Fruit fly (Drosophila melanogaster) whole organism, embryonic: ENCODE measurements around the gene CG43137.
A peak's percentile ranks its signal among the peaks of the same experiment; 100 is the strongest.

ENCODE experiments used
- Abd-B ChIP-seq: fragments of 200-800 bp; sonication (Bioruptor generic); optimal IDR thresholded peaks from 2 replicates; lab custom pipeline; 2018; ENCODE audit warnings: missing biosample characterization, mild to moderate bottlenecking, missing genetic modification characterization, moderate library complexity
- Ada2b ChIP-seq: fragments of 200-800 bp; sonication (Bioruptor generic); IDR thresholded peaks from 2 replicates; pipeline ENCODE4 v1.3.6; 2022; ENCODE audit warnings: missing biosample characterization, missing genetic modification characterization
- Adf1 ChIP-seq: fragments of 200-800 bp; sonication (Bioruptor generic); IDR thresholded peaks from 2 replicates; pipeline ENCODE4 v1.3.6; 2022; ENCODE audit warnings: missing biosample characterization, missing genetic modification characterization
- Atf6 ChIP-seq: fragments of 200-800 bp; sonication (Bioruptor generic); IDR thresholded peaks from 2 replicates; pipeline ENCODE4 v1.3.6; 2022; ENCODE audit warnings: missing biosample characterization, missing genetic modification characterization
- Awh ChIP-seq: fragments of 200-800 bp; sonication (Bioruptor generic); IDR thresholded peaks from 2 replicates; pipeline ENCODE4, ENCODE4 v1.3.6; 2022; ENCODE audit warnings: missing biosample characterization, missing genetic modification characterization
- CG10321 ChIP-seq: fragments of 200-800 bp; sonication (Bioruptor generic); IDR thresholded peaks from 2 replicates; pipeline ENCODE4 v1.3.6; 2022; ENCODE audit warnings: missing biosample characterization, missing genetic modification characterization
- CG10366 ChIP-seq: fragments of 200-800 bp; sonication (Bioruptor generic); IDR thresholded peaks from 2 replicates; pipeline ENCODE4 v1.3.6; 2022; ENCODE audit warnings: missing biosample characterization, missing genetic modification characterization
- CG10565 ChIP-seq: fragments of 200-800 bp; sonication (Bioruptor generic); optimal IDR thresholded peaks from 3 replicates; lab custom pipeline; 2016; ENCODE audit warnings: missing biosample characterization, mild to moderate bottlenecking, missing genetic modification characterization
- CG11247 ChIP-seq: fragments of 200-800 bp; sonication (Bioruptor generic); IDR thresholded peaks from 2 replicates; pipeline ENCODE4 v1.3.6; 2022; ENCODE audit warnings: missing biosample characterization, missing genetic modification characterization
- CG11398 ChIP-seq: fragments of 200-800 bp; sonication (Bioruptor generic); optimal IDR thresholded peaks from 2 replicates; lab custom pipeline; 2016; ENCODE audit warnings: missing biosample characterization, missing genetic modification characterization
- CG11696 ChIP-seq: fragments of 200-800 bp; sonication (Bioruptor generic); IDR thresholded peaks from 2 replicates; pipeline ENCODE4 v1.3.6; 2022; ENCODE audit warnings: missing biosample characterization, missing genetic modification characterization
- CG12236 ChIP-seq: fragments of 200-800 bp; sonication (Bioruptor generic); optimal IDR thresholded peaks from 2 replicates; lab custom pipeline; 2016; ENCODE audit warnings: missing biosample characterization, missing genetic modification characterization
- CG12769 ChIP-seq: fragments of 200-800 bp; sonication (Bioruptor generic); optimal IDR thresholded peaks from 2 replicates; lab custom pipeline; 2019; ENCODE audit warnings: missing biosample characterization, mild to moderate bottlenecking, missing genetic modification characterization, moderate library complexity
- CG14965 ChIP-seq: fragments of 200-800 bp; sonication (Bioruptor generic); optimal IDR thresholded peaks from 2 replicates; lab custom pipeline; 2016; ENCODE audit warnings: missing biosample characterization, missing genetic modification characterization, borderline replicate concordance
- CG15269 ChIP-seq: fragments of 200-800 bp; sonication (Bioruptor generic); optimal IDR thresholded peaks from 2 replicates; lab custom pipeline; 2018; ENCODE audit warnings: missing biosample characterization, mild to moderate bottlenecking, missing genetic modification characterization, moderate library complexity
- CG15601 ChIP-seq: fragments of 200-800 bp; sonication (Bioruptor generic); optimal IDR thresholded peaks from 3 replicates; lab custom pipeline; 2019; ENCODE audit warnings: missing biosample characterization, mild to moderate bottlenecking, missing genetic modification characterization, moderate library complexity
- CG18262 ChIP-seq: fragments of 200-800 bp; optimal IDR thresholded peaks from 3 replicates; lab custom pipeline; 2019; ENCODE audit warnings: missing biosample characterization, mild to moderate bottlenecking, missing genetic modification characterization, moderate library complexity
- CG18619 ChIP-seq: fragments of 200-800 bp; sonication (Bioruptor generic); optimal IDR thresholded peaks from 3 replicates; lab custom pipeline; 2017; ENCODE audit warnings: missing biosample characterization, mild to moderate bottlenecking, missing genetic modification characterization
- CG32772 ChIP-seq: fragments of 200-800 bp; sonication (Bioruptor generic); IDR thresholded peaks from 2 replicates; pipeline ENCODE4 v1.3.6; 2022; ENCODE audit warnings: missing biosample characterization, missing genetic modification characterization
- CG33213 ChIP-seq: fragments of 200-800 bp; sonication (Bioruptor generic); optimal IDR thresholded peaks from 3 replicates; lab custom pipeline; 2016; ENCODE audit warnings: missing biosample characterization, missing genetic modification characterization
- CoRest ChIP-seq: fragments of 200-800 bp; sonication (Bioruptor generic); optimal IDR thresholded peaks from 3 replicates; lab custom pipeline; 2018; ENCODE audit warnings: missing biosample characterization, mild to moderate bottlenecking, missing genetic modification characterization, moderate library complexity
- Dad ChIP-seq: fragments of 200-800 bp; sonication (Bioruptor generic); optimal IDR thresholded peaks from 3 replicates; lab custom pipeline; 2016; ENCODE audit warnings: missing biosample characterization, missing genetic modification characterization
- Eip74EF ChIP-seq, 2 experiments: fragments of 200-800 bp in 1 of 2; fragments of >200 bp in 1 of 2; sonication (Bioruptor generic) in 1 of 2; optimal IDR thresholded peaks; 2 replicates each; lab custom pipeline; 2017 to 2019; ENCODE audit warnings: missing biosample characterization in 2 of 2, missing genetic modification characterization in 2 of 2, mild to moderate bottlenecking in 1 of 2, moderate library complexity in 1 of 2
- HLH3B ChIP-seq: fragments of 200-800 bp; sonication (Bioruptor generic); IDR thresholded peaks from 2 replicates; pipeline ENCODE4 v1.3.6; 2022; ENCODE audit warnings: missing biosample characterization, missing genetic modification characterization
- Jarid2 ChIP-seq: fragments of 200-800 bp; sonication (Bioruptor generic); optimal IDR thresholded peaks from 3 replicates; lab custom pipeline; 2017; ENCODE audit warnings: mild to moderate bottlenecking, missing biosample characterization, missing genetic modification reagents, missing genetic modification characterization
- Myb ChIP-seq: fragments of 200-800 bp; sonication (Bioruptor generic); optimal IDR thresholded peaks from 2 replicates; lab custom pipeline; 2016; ENCODE audit warnings: missing biosample characterization, missing genetic modification characterization
- Oaz ChIP-seq: fragments of 200-800 bp; sonication (Bioruptor generic); IDR thresholded peaks from 2 replicates; pipeline ENCODE4 v1.3.6; 2022; ENCODE audit warnings: missing biosample characterization, missing genetic modification characterization
- Pdp1 ChIP-seq, 2 experiments: fragments of 200-800 bp; sonication (Bioruptor generic); optimal IDR thresholded peaks; 3 replicates each; lab custom pipeline; 2016; ENCODE audit warnings: missing biosample characterization in 2 of 2, missing genetic modification characterization in 2 of 2, mild to moderate bottlenecking in 1 of 2, moderate library complexity in 1 of 2
- Six4 ChIP-seq: fragments of 200-800 bp; sonication (Bioruptor generic); optimal IDR thresholded peaks from 2 replicates; lab custom pipeline; 2016; ENCODE audit warnings: missing biosample characterization, missing genetic modification characterization
- Sry-β ChIP-seq: fragments of 200-800 bp; sonication (Bioruptor generic); optimal IDR thresholded peaks from 2 replicates; lab custom pipeline; 2018; ENCODE audit warnings: missing biosample characterization, mild to moderate bottlenecking, missing genetic modification characterization, moderate library complexity
- Sry-δ ChIP-seq: fragments of 200-800 bp; sonication (Bioruptor generic); optimal IDR thresholded peaks from 2 replicates; lab custom pipeline; 2016; ENCODE audit warnings: missing biosample characterization, missing genetic modification characterization
- ash1 ChIP-seq: fragments of 200-800 bp; sonication (Bioruptor generic); optimal IDR thresholded peaks from 2 replicates; lab custom pipeline; 2018; ENCODE audit warnings: missing biosample characterization, mild to moderate bottlenecking, missing genetic modification characterization
- bsh ChIP-seq, 2 experiments: fragments of 200-800 bp; sonication (Bioruptor generic); optimal IDR thresholded peaks; 2 replicates each; lab custom pipeline; 2017 to 2018; ENCODE audit warnings: mild to moderate bottlenecking in 2 of 2, missing biosample characterization in 2 of 2, missing genetic modification characterization in 2 of 2, moderate library complexity in 1 of 2
- cad ChIP-seq: fragments of >200 bp; optimal IDR thresholded peaks from 2 replicates; lab custom pipeline; 2017; ENCODE audit warnings: missing biosample characterization, missing genetic modification characterization
- chn ChIP-seq: fragments of 200-800 bp; sonication (Bioruptor generic); optimal IDR thresholded peaks from 2 replicates; lab custom pipeline; 2016; ENCODE audit warnings: missing biosample characterization, missing genetic modification characterization
- dysf ChIP-seq: fragments of 200-800 bp; sonication (Bioruptor generic); IDR thresholded peaks from 3 replicates; pipeline ENCODE4 v1.3.6; 2022; ENCODE audit warnings: missing biosample characterization, missing genetic modification characterization
- eve ChIP-seq, 2 experiments: fragments of >200 bp; optimal IDR thresholded peaks; 2 replicates each; lab custom pipeline; 2017; ENCODE audit warnings: missing biosample characterization in 2 of 2, missing genetic modification characterization in 2 of 2
- gem ChIP-seq: fragments of 200-800 bp; sonication (Bioruptor generic); optimal IDR thresholded peaks from 2 replicates; lab custom pipeline; 2019; ENCODE audit warnings: missing biosample characterization, mild to moderate bottlenecking, missing genetic modification characterization, moderate library complexity
- inv ChIP-seq: fragments of 200-800 bp; sonication (Bioruptor generic); IDR thresholded peaks from 2 replicates; pipeline ENCODE4 v1.3.6; 2022; ENCODE audit warnings: missing biosample characterization, missing genetic modification characterization; ENCODE audit not compliant: partially characterized antibody
- kay ChIP-seq: fragments of 200-800 bp; sonication (Bioruptor generic); optimal IDR thresholded peaks from 2 replicates; lab custom pipeline; 2016; ENCODE audit warnings: missing biosample characterization, missing genetic modification characterization
- nau ChIP-seq: fragments of 200-800 bp; sonication (Bioruptor generic); optimal IDR thresholded peaks from 3 replicates; lab custom pipeline; 2017; ENCODE audit warnings: missing biosample characterization, mild to moderate bottlenecking, missing genetic modification characterization, missing genetic modification reagents
- oc ChIP-seq: fragments of 200-800 bp; sonication (Bioruptor generic); optimal IDR thresholded peaks from 2 replicates; lab custom pipeline; 2018; ENCODE audit warnings: missing biosample characterization, mild to moderate bottlenecking, missing genetic modification characterization, moderate library complexity
- pfk ChIP-seq: fragments of 200-800 bp; sonication (Bioruptor generic); optimal IDR thresholded peaks from 2 replicates; lab custom pipeline; 2018; ENCODE audit warnings: missing biosample characterization, mild to moderate bottlenecking, missing genetic modification characterization, moderate library complexity
- sens ChIP-seq: fragments of 200-800 bp; sonication (Bioruptor generic); peaks from one replicate; lab custom pipeline; 2016; ENCODE audit warnings: missing biosample characterization, missing genetic modification characterization
- sr ChIP-seq: fragments of 200-800 bp; sonication (Bioruptor generic); IDR thresholded peaks from 3 replicates; pipeline ENCODE4 v1.3.6; 2022; ENCODE audit warnings: missing biosample characterization, missing genetic modification characterization
- ssp ChIP-seq: fragments of 200-800 bp; sonication (Bioruptor generic); IDR thresholded peaks from 2 replicates; pipeline ENCODE4 v1.3.6; 2022; ENCODE audit warnings: missing biosample characterization, missing genetic modification characterization
- tgo ChIP-seq: fragments of 200-800 bp; sonication (Bioruptor generic); IDR thresholded peaks from 3 replicates; pipeline ENCODE4 v1.3.6; 2022; ENCODE audit warnings: missing biosample characterization, missing genetic modification characterization
- unpg ChIP-seq: fragments of 200-800 bp; sonication (Bioruptor generic); optimal IDR thresholded peaks from 3 replicates; lab custom pipeline; 2018; ENCODE audit warnings: missing biosample characterization, mild to moderate bottlenecking, missing genetic modification characterization, moderate library complexity
- z ChIP-seq: fragments of 200-800 bp; sonication (Bioruptor generic); IDR thresholded peaks from 3 replicates; pipeline ENCODE4 v1.3.6; 2022; ENCODE audit warnings: missing biosample characterization, missing genetic modification characterization

Gene CG43137

DNA sequence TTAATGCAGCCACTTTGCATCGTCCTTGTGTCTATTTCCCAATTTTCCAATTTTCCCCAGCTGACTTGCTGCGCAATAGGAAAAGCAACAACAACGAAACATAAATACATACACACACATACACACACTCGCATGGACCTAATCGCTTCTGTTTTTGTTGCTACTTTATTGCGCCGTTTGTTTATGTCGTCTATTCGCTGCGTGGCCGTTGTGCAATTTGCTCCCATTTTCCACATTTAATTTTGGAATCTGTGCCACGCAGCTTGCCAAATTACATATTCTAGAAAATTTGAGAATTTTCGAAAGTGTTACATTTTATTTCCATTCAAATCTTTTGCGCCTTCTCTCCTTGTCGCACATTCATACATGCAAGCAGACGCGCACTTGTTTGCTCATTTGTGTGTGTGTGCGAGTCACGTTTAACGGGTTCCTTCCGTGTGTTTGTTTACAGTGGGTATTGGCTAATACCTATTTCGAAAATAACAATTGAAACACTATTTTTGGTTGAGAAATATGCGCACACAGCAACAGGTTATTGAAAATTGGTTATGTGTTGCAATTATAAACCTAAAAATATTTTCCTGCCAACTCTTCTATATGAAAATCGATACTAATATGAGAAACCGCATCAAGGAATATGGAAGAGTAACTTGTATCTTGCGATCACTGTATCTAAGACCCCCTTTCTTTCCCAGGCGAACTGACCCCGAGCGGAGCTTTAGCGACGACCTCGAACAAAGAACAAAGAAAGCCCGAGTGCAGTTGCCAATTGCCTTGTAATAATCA is 15.4 kb upstream of the CG43137 start:
- TF ChIP-seq CG14965 (GFP tag; lab: Kevin White, UChicago) (no peak), Eip74EF (GFP tag; optimal IDR thresholded peaks at IDR 0.05; lab: Kevin White, UChicago) (peak in 1 of 2 experiments; percentile 76), gem (tag; lab: Kevin White, UChicago) (peak; percentile 71), sr (no peak), CG18262 (peak; percentile 55), CoRest (peak; percentile 49), CG11247 (no peak), chn (peak; percentile 15), CG12236 (GFP tag; lab: Kevin White, UChicago) (no peak), CG15269 (tag; lab: Kevin White, UChicago) (peak; percentile 62), unpg (GFP tag; lab: Kevin White, UChicago) (peak; percentile 43), CG18619 (no peak), Oaz (GFP tag; lab: Robert Waterston, UW) (no peak), dysf (GFP tag; lab: Robert Waterston, UW) (peak; percentile 66; the same call in 2 of the 3 replicates), CG10321 (GFP tag; lab: Robert Waterston, UW) (no peak), ash1 (GFP tag; lab: Kevin White, UChicago) (no peak), cad (GFP tag; lab: Kevin White, UChicago) (no peak), Dad (GFP tag; lab: Kevin White, UChicago) (no peak), CG10565 (GFP tag; lab: Kevin White, UChicago) (no peak), Myb (GFP tag; lab: Kevin White, UChicago) (peak; percentile 0), Six4 (GFP tag; lab: Kevin White, UChicago) (no peak), eve (GFP tag; optimal IDR thresholded peaks at IDR 0.05; lab: Kevin White, UChicago) (no peak), inv (GFP tag; lab: Robert Waterston, UW) (no peak), Adf1 (GFP tag; lab: Robert Waterston, UW) (no peak), pfk (GFP tag; lab: Kevin White, UChicago) (no peak), Ada2b (GFP tag; lab: Robert Waterston, UW) (peak; percentile 52), kay (no peak), Awh (GFP tag; lab: Robert Waterston, UW) (no peak), z (GFP tag; lab: Robert Waterston, UW) (no peak), CG15601 (tag; lab: Kevin White, UChicago) (peak; percentile 51), Atf6 (GFP tag; lab: Robert Waterston, UW) (peak; percentile 54; the same call in 1 of the 2 replicates), Abd-B (GFP tag; lab: Kevin White, UChicago) (peak; percentile 43), Sry-δ (no peak), nau (peak; percentile 40), CG10366 (GFP tag; lab: Robert Waterston, UW) (no peak), ssp (GFP tag; lab: Robert Waterston, UW) (no peak), sens (peak; percentile 80), CG33213 (GFP tag; lab: Kevin White, UChicago) (peak; percentile 20), CG11696 (GFP tag; lab: Robert Waterston, UW) (no peak), HLH3B (no peak), CG11398 (GFP tag; lab: Kevin White, UChicago) (no peak), CG12769 (peak; percentile 63), oc (no peak), CG32772 (GFP tag; lab: Robert Waterston, UW) (0 out of 2 replicates have a peak, but pooled peaks have one; percentile 11), Jarid2 (GFP tag; lab: Kevin White, UChicago) (no peak), Sry-β (GFP tag; lab: Kevin White, UChicago) (no peak), tgo (peak; percentile 47; the same call in 2 of the 3 replicates), bsh (GFP tag; optimal IDR thresholded peaks at IDR 0.05; lab: Kevin White, UChicago) (peak; percentile 52 to 61), Pdp1 (GFP tag; optimal IDR thresholded peaks at IDR 0.05; lab: Kevin White, UChicago) (peak in 1 of 2 experiments; percentile 89)
